Worm (Caenorhabditis elegans) whole organism, L1 larva: ENCODE measurements around the gene atf-2.

Experiments used
- C04F5.9 ChIP-seq: sonication (generic microtip); optimal IDR thresholded peaks from 2 replicates; lab custom pipeline; 2016; ENCODE audit warnings: missing genetic modification characterization, missing compliant biosample characterization
- C16A3.4 ChIP-seq: fragments of 150-350 bp; optimal IDR thresholded peaks from 2 replicates; lab custom pipeline; 2014; ENCODE audit warnings: missing biosample characterization, missing genetic modification characterization
- F16B12.6 ChIP-seq: fragments of 150-350 bp; optimal IDR thresholded peaks from 2 replicates; lab custom pipeline; 2014; ENCODE audit warnings: missing biosample characterization, missing genetic modification characterization
- aha-1 ChIP-seq: fragments of 150-350 bp; optimal IDR thresholded peaks from 2 replicates; lab custom pipeline; 2014; ENCODE audit warnings: missing biosample characterization, missing genetic modification characterization
- alr-1 ChIP-seq: fragments of 200-800 bp; sonication (Bioruptor generic); optimal IDR thresholded peaks from 2 replicates; lab custom pipeline; 2018; ENCODE audit warnings: borderline replicate concordance, mild to moderate bottlenecking, missing genetic modification characterization, missing compliant biosample characterization
- aly-2 ChIP-seq: fragments of 150-350 bp; optimal IDR thresholded peaks from 2 replicates; lab custom pipeline; 2014; ENCODE audit warnings: missing biosample characterization, missing genetic modification characterization
- blmp-1 ChIP-seq: fragments of 150-350 bp; optimal IDR thresholded peaks from 2 replicates; lab custom pipeline; 2014; ENCODE audit warnings: missing biosample characterization, missing genetic modification characterization
- ceh-63 ChIP-seq: fragments of 200-800 bp; sonication (Bioruptor generic); optimal IDR thresholded peaks from 2 replicates; lab custom pipeline; 2018; ENCODE audit warnings: mild to moderate bottlenecking, missing genetic modification characterization, missing compliant biosample characterization
- ces-1 ChIP-seq: fragments of 150-350 bp; optimal IDR thresholded peaks from 2 replicates; lab custom pipeline; 2014; ENCODE audit warnings: missing biosample characterization, missing genetic modification reagents, missing genetic modification characterization
- dsc-1 ChIP-seq: sonication (generic microtip); optimal IDR thresholded peaks from 2 replicates; lab custom pipeline; 2016; ENCODE audit warnings: mild to moderate bottlenecking, missing genetic modification characterization, missing compliant biosample characterization
- efl-1 ChIP-seq, 4 experiments: fragments of 150-350 bp; optimal IDR thresholded peaks in 3 of 4; peaks in 1 of 4; 1 replicate in 1 of 4; 2 replicates in 3 of 4; lab custom pipeline; 2014; ENCODE audit warnings: missing biosample characterization in 2 of 4, missing genetic modification characterization in 2 of 4, missing genetic modification reagents in 2 of 4
- efl-3 ChIP-seq: fragments of 200-800 bp; sonication (Bioruptor generic); optimal IDR thresholded peaks from 2 replicates; lab custom pipeline; 2018; ENCODE audit warnings: mild to moderate bottlenecking, missing genetic modification characterization, missing compliant biosample characterization
- egl-13 ChIP-seq: sonication (generic microtip); optimal IDR thresholded peaks from 2 replicates; lab custom pipeline; 2016; ENCODE audit warnings: missing genotype, missing genetic modification reagents, missing genetic modification characterization, missing compliant biosample characterization
- elt-2 ChIP-seq: sonication (generic microtip); optimal IDR thresholded peaks from 2 replicates; lab custom pipeline; 2016; ENCODE audit warnings: missing genetic modification characterization, mild to moderate bottlenecking, inconsistent platforms, missing compliant biosample characterization, missing genetic modification reagents
- ets-5 ChIP-seq: fragments of 200-800 bp; sonication (Bioruptor generic); IDR thresholded peaks from 2 replicates; pipeline ENCODE4 v1.3.6; 2022; ENCODE audit warnings: missing genetic modification characterization, missing compliant biosample characterization
- fos-1 ChIP-seq: fragments of 150-350 bp; optimal IDR thresholded peaks from 2 replicates; lab custom pipeline; 2014; ENCODE audit warnings: missing biosample characterization, missing genetic modification characterization
- grh-1 ChIP-seq: fragments of 200-800 bp; sonication (Bioruptor generic); IDR thresholded peaks from 2 replicates; pipeline ENCODE4 v1.3.6; 2022; ENCODE audit warnings: missing genetic modification reagents, missing genetic modification characterization, missing compliant biosample characterization
- hlh-17 ChIP-seq: fragments of 200-800 bp; sonication (Bioruptor generic); optimal IDR thresholded peaks from 2 replicates; lab custom pipeline; 2018; ENCODE audit warnings: missing genetic modification characterization, mild to moderate bottlenecking, missing compliant biosample characterization, moderate library complexity, borderline replicate concordance
- hlh-4 ChIP-seq: sonication (generic microtip); optimal IDR thresholded peaks from 2 replicates; lab custom pipeline; 2016; ENCODE audit warnings: mild to moderate bottlenecking, missing genetic modification characterization, missing compliant biosample characterization
- hpl-2 ChIP-seq: fragments of 150-350 bp; optimal IDR thresholded peaks from 2 replicates; lab custom pipeline; 2014; ENCODE audit warnings: missing biosample characterization, missing genetic modification reagents, missing genetic modification characterization
- irx-1 ChIP-seq: sonication (generic microtip); optimal IDR thresholded peaks from 2 replicates; lab custom pipeline; 2016; ENCODE audit warnings: missing genetic modification characterization, missing compliant biosample characterization
- isw-1 ChIP-seq: fragments of 200-800 bp; sonication (Bioruptor generic); IDR thresholded peaks from 2 replicates; pipeline ENCODE4 v1.3.6; 2022; ENCODE audit warnings: missing genetic modification characterization, missing compliant biosample characterization
- lin-13 ChIP-seq: fragments of 150-350 bp; optimal IDR thresholded peaks from 2 replicates; lab custom pipeline; 2014; ENCODE audit warnings: missing biosample characterization, missing genetic modification reagents, missing genetic modification characterization
- lin-14 ChIP-seq: fragments of 200-800 bp; sonication (Bioruptor generic); optimal IDR thresholded peaks from 2 replicates; lab custom pipeline; 2018; ENCODE audit warnings: mild to moderate bottlenecking, missing genetic modification characterization, moderate library complexity, missing compliant biosample characterization
- lin-35 ChIP-seq, 2 experiments: fragments of 150-350 bp; optimal IDR thresholded peaks; 2 replicates each; lab custom pipeline; 2014; ENCODE audit warnings: missing biosample characterization in 2 of 2, missing genetic modification characterization in 2 of 2, missing genetic modification reagents in 2 of 2
- lin-39 ChIP-seq: fragments of 150-350 bp; optimal IDR thresholded peaks from 2 replicates; lab custom pipeline; 2014; ENCODE audit warnings: missing biosample characterization, missing genetic modification reagents, missing genetic modification characterization
- lir-3 ChIP-seq: sonication (generic microtip); optimal IDR thresholded peaks from 2 replicates; lab custom pipeline; 2016; ENCODE audit warnings: mild to moderate bottlenecking, missing genetic modification characterization, moderate library complexity, missing compliant biosample characterization; ENCODE audit not compliant: poor library complexity
- lsy-2 ChIP-seq, 2 experiments: fragments of 150-350 bp; optimal IDR thresholded peaks; 2 replicates each; lab custom pipeline; 2014; ENCODE audit warnings: missing biosample characterization in 2 of 2, missing genetic modification characterization in 2 of 2
- mef-2 ChIP-seq: fragments of 150-350 bp; optimal IDR thresholded peaks from 2 replicates; lab custom pipeline; 2014; ENCODE audit warnings: missing biosample characterization, missing genetic modification characterization
- mep-1 ChIP-seq: fragments of 150-350 bp; optimal IDR thresholded peaks from 2 replicates; lab custom pipeline; 2014; ENCODE audit warnings: missing biosample characterization, missing genetic modification characterization
- nhr-11 ChIP-seq: fragments of 150-350 bp; optimal IDR thresholded peaks from 2 replicates; lab custom pipeline; 2014; ENCODE audit warnings: missing biosample characterization, missing genetic modification characterization
- nhr-12 ChIP-seq: sonication (generic microtip); optimal IDR thresholded peaks from 2 replicates; lab custom pipeline; 2017; ENCODE audit warnings: missing biosample characterization, missing genetic modification characterization
- nhr-19 ChIP-seq: fragments of 200-800 bp; sonication (Bioruptor generic); conservative IDR thresholded peaks from 2 replicates; pipeline ENCODE4 v1.3.6; 2022; ENCODE audit warnings: missing genetic modification characterization, missing compliant biosample characterization
- nhr-237 ChIP-seq: fragments of 150-350 bp; optimal IDR thresholded peaks from 2 replicates; lab custom pipeline; 2014; ENCODE audit warnings: missing biosample characterization, missing genetic modification characterization
- nhr-47 ChIP-seq: sonication (generic microtip); optimal IDR thresholded peaks from 2 replicates; lab custom pipeline; 2016; ENCODE audit warnings: mild to moderate bottlenecking, missing genetic modification characterization, moderate library complexity, missing compliant biosample characterization
- nhr-71 ChIP-seq: sonication (generic microtip); optimal IDR thresholded peaks from 2 replicates; lab custom pipeline; 2016; ENCODE audit warnings: mild to moderate bottlenecking, missing genetic modification characterization, moderate library complexity, missing compliant biosample characterization
- nhr-77 ChIP-seq: fragments of 150-350 bp; optimal IDR thresholded peaks from 2 replicates; lab custom pipeline; 2014; ENCODE audit warnings: missing biosample characterization, missing genetic modification characterization
- nhr-85 ChIP-seq: sonication (generic microtip); peaks from one replicate; lab custom pipeline; 2016; ENCODE audit warnings: missing genetic modification characterization, inconsistent platforms, missing compliant biosample characterization
- pqm-1 ChIP-seq: sonication (generic microtip); optimal IDR thresholded peaks from 3 replicates; lab custom pipeline; 2017; ENCODE audit warnings: missing biosample characterization, missing genetic modification characterization
- snpc-4 ChIP-seq: fragments of 150-350 bp; optimal IDR thresholded peaks from 2 replicates; lab custom pipeline; 2014; ENCODE audit warnings: missing biosample characterization, missing genetic modification characterization
- sox-4 ChIP-seq: sonication (generic microtip); optimal IDR thresholded peaks from 2 replicates; lab custom pipeline; 2016; ENCODE audit warnings: missing genetic modification characterization, missing compliant biosample characterization
- swsn-7 ChIP-seq: sonication (generic microtip); optimal IDR thresholded peaks from 2 replicates; lab custom pipeline; 2016; ENCODE audit warnings: missing genetic modification characterization, missing compliant biosample characterization
- tlp-1 ChIP-seq: fragments of 150-350 bp; optimal IDR thresholded peaks from 2 replicates; lab custom pipeline; 2014; ENCODE audit warnings: missing biosample characterization, missing genetic modification characterization
- unc-130 ChIP-seq: fragments of 150-350 bp; optimal IDR thresholded peaks from 2 replicates; lab custom pipeline; 2017; ENCODE audit warnings: missing biosample characterization, missing genetic modification characterization, inconsistent platforms
- unc-30 ChIP-seq: sonication (generic microtip); optimal IDR thresholded peaks from 2 replicates; lab custom pipeline; 2017; ENCODE audit warnings: missing biosample characterization, missing genetic modification characterization
- unc-86 ChIP-seq: sonication (generic microtip); optimal IDR thresholded peaks from 2 replicates; lab custom pipeline; 2016; ENCODE audit warnings: missing genetic modification characterization, missing compliant biosample characterization
- unc-98 ChIP-seq: fragments of 200-800 bp; sonication (Bioruptor generic); IDR thresholded peaks from 2 replicates; pipeline ENCODE4 v1.3.6; 2022; ENCODE audit warnings: missing genetic modification characterization, missing compliant biosample characterization
- vab-15 ChIP-seq: sonication (generic microtip); optimal IDR thresholded peaks from 2 replicates; lab custom pipeline; 2017; ENCODE audit warnings: missing genotype, mild to moderate bottlenecking, missing genetic modification characterization, missing compliant biosample characterization
- xbp-1 ChIP-seq: sonication (generic microtip); optimal IDR thresholded peaks from 2 replicates; lab custom pipeline; 2016; ENCODE audit warnings: missing genetic modification characterization, missing compliant biosample characterization

Gene atf-2

ce11 chrII:8741277-8741676 is 10.5 kb upstream of the atf-2 start (continued):
- no peak for TF ChIP-seq unc-86
- TF ChIP-seq nhr-85 (tag; lab: Kevin White, UChicago): peak; percentile 78
- TF ChIP-seq hlh-4 (tag; lab: Kevin White, UChicago): no peak
- peak in 1 of 2 experiments; percentile 11 for TF ChIP-seq efl-1 (optimal IDR thresholded peaks at IDR 0.05; lab: Kevin White, UChicago)
- TF ChIP-seq efl-1 (GFP tag; optimal IDR thresholded peaks at IDR 0.05 in 1 of 2; lab: Kevin White, UChicago): peak in 1 of 2 experiments; percentile 74
- peak; percentile 74 for TF ChIP-seq lin-14
- TF ChIP-seq lsy-2 (tag; optimal IDR thresholded peaks at IDR 0.05; lab: Kevin White, UChicago): peak; percentile 25 to 53
- TF ChIP-seq irx-1: peak; percentile 7
- no peak for TF ChIP-seq mef-2 (tag; lab: Kevin White, UChicago)
- TF ChIP-seq nhr-71 (tag; lab: Kevin White, UChicago): peak; percentile 79
- no peak for TF ChIP-seq isw-1
- no peak for TF ChIP-seq sox-4 (tag; lab: Kevin White, UChicago)
- peak; percentile 2 for TF ChIP-seq xbp-1 (tag; lab: Kevin White, UChicago)
- peak; percentile 4 to 55 for TF ChIP-seq lin-35 (GFP tag; optimal IDR thresholded peaks at IDR 0.05; lab: Kevin White, UChicago)

- TF ChIP-seq F16B12.6 (tag; lab: Kevin White, UChicago) (no peak), nhr-12 (tag; lab: Kevin White, UChicago) (no peak), nhr-47 (tag; lab: Kevin White, UChicago) (peak; percentile 79), hpl-2 (no peak), nhr-19 (GFP tag; lab: Robert Waterston, UW) (peak; percentile 87), lin-14 (peak; percentile 91), fos-1 (tag; lab: Kevin White, UChicago) (no peak), lin-35 (GFP tag; optimal IDR thresholded peaks at IDR 0.05; lab: Kevin White, UChicago) (peak in 1 of 2 experiments; percentile 81), nhr-77 (tag; lab: Kevin White, UChicago) (no peak), elt-2 (tag; lab: Kevin White, UChicago) (no peak), snpc-4 (tag; lab: Kevin White, UChicago) (no peak), lin-39 (tag; lab: Kevin White, UChicago) (no peak), ceh-63 (GFP tag; lab: Kevin White, UChicago) (no peak), C16A3.4 (peak; percentile 55), aly-2 (tag; lab: Kevin White, UChicago) (no peak), nhr-237 (tag; lab: Kevin White, UChicago) (no peak), tlp-1 (tag; lab: Kevin White, UChicago) (no peak), sox-4 (tag; lab: Kevin White, UChicago) (no peak), mep-1 (tag; lab: Kevin White, UChicago) (peak; percentile 79), hlh-17 (no peak), efl-3 (GFP tag; lab: Kevin White, UChicago) (no peak), alr-1 (tag; lab: Kevin White, UChicago) (no peak), ces-1 (GFP tag; lab: Kevin White, UChicago) (no peak), swsn-7 (peak; percentile 16), vab-15 (peak; percentile 6), lir-3 (peak; percentile 62), irx-1 (no peak), lin-13 (peak; percentile 53), grh-1 (GFP tag; lab: Robert Waterston, UW) (peak; percentile 84), aha-1 (no peak), blmp-1 (tag; lab: Kevin White, UChicago) (peak; percentile 91), nhr-11 (tag; lab: Kevin White, UChicago) (peak; percentile 70), dsc-1 (no peak), pqm-1 (tag; lab: Kevin White, UChicago) (no peak), C04F5.9 (tag; lab: Kevin White, UChicago) (no peak), ets-5 (GFP tag; lab: Robert Waterston, UW) (no peak), unc-30 (tag; lab: Kevin White, UChicago) (no peak), egl-13 (tag; lab: Kevin White, UChicago) (no peak), unc-130 (tag; lab: Kevin White, UChicago) (peak; percentile 81), xbp-1 (tag; lab: Kevin White, UChicago) (peak; percentile 58), unc-98 (GFP tag; lab: Robert Waterston, UW) (no peak)
Measured at ce11 chrII:8742006-8742847, 9.6 kb upstream of the atf-2 start.
